Worm (Caenorhabditis elegans) whole organism, L4 larva: ENCODE measurements around the gene F07B10.7.

Source experiments
- D1046.2 ChIP-seq: fragments of 200-800 bp; sonication (Bioruptor generic); IDR thresholded peaks from 2 replicates; pipeline ENCODE4 v1.3.6; 2022; ENCODE audit warnings: missing genetic modification characterization, missing compliant biosample characterization
- aha-1 ChIP-seq: fragments of 150-350 bp; peaks from one replicate; lab custom pipeline; 2014; ENCODE audit warnings: missing biosample characterization, missing genetic modification characterization
- ama-1 ChIP-seq: fragments of 150-350 bp; optimal IDR thresholded peaks from 2 replicates; lab custom pipeline; 2014; ENCODE audit warnings: inconsistent platforms, mixed read lengths
- dmd-9 ChIP-seq: fragments of 200-800 bp; sonication (Bioruptor generic); IDR thresholded peaks from 2 replicates; pipeline ENCODE4 v1.3.6; 2022; ENCODE audit warnings: missing genetic modification reagents, missing genetic modification characterization, missing compliant biosample characterization
- dpl-1 ChIP-seq: fragments of 150-350 bp; optimal IDR thresholded peaks from 2 replicates; lab custom pipeline; 2014; ENCODE audit warnings: missing biosample characterization, missing genetic modification reagents, missing genetic modification characterization
- egl-27 ChIP-seq: sonication (generic microtip); optimal IDR thresholded peaks from 3 replicates; lab custom pipeline; 2017; ENCODE audit warnings: missing biosample characterization, missing genetic modification reagents, missing genetic modification characterization
- hlh-30 ChIP-seq: sonication (generic microtip); optimal IDR thresholded peaks from 2 replicates; lab custom pipeline; 2017; ENCODE audit warnings: antibody characterized with exemption, mild to moderate bottlenecking, missing genetic modification characterization, missing compliant biosample characterization; ENCODE audit not compliant: insufficient read depth
- mxl-2 ChIP-seq: fragments of 200-800 bp; sonication (Bioruptor generic); conservative IDR thresholded peaks from 2 replicates; pipeline ENCODE4 v1.3.6; 2022; ENCODE audit warnings: missing genetic modification reagents, missing genetic modification characterization, missing compliant biosample characterization
- nhr-102 ChIP-seq: sonication (generic microtip); optimal IDR thresholded peaks from 2 replicates; lab custom pipeline; 2016; ENCODE audit warnings: mild to moderate bottlenecking, missing genetic modification characterization, moderate library complexity, missing compliant biosample characterization
- nhr-28 ChIP-seq: fragments of 150-350 bp; optimal IDR thresholded peaks from 2 replicates; lab custom pipeline; 2014; ENCODE audit warnings: missing biosample characterization, missing genetic modification characterization
- pqm-1 ChIP-seq: sonication (generic microtip); optimal IDR thresholded peaks from 2 replicates; lab custom pipeline; 2017; ENCODE audit warnings: missing biosample characterization, missing genetic modification characterization
- tra-1 ChIP-seq: fragments of 200-800 bp; sonication (Bioruptor generic); IDR thresholded peaks from 2 replicates; pipeline ENCODE4 v1.3.6; 2022; ENCODE audit warnings: missing genetic modification reagents, missing genetic modification characterization, missing compliant biosample characterization

DNA sequence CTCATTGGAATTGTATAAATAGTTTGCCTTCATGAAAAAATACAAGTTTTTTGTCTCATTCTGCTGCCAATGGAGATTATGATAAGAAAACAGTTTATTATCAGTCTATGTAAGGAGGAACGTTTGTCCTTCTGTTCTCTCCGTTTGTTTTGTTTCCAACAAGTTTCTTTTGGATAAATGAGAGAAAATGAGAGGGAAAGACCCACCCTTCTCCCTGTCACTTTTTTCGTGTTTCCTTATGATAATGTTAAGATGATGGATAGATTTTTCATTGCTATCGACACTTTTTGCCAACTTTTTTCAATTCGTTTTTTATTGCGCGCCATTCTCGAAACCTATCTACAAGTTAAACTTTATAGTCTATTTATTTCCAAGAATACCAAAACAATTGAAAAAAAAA lies 29.3 kb downstream of the F07B10.7 start:
- TF ChIP-seq dpl-1 (GFP tag; lab: Kevin White, UChicago) (no peak), D1046.2 (GFP tag; lab: Robert Waterston, UW) (no peak), egl-27 (tag; lab: Kevin White, UChicago) (no peak), nhr-102 (tag; lab: Kevin White, UChicago) (no peak), ama-1 (lab: Kevin White, UChicago) (no peak), mxl-2 (GFP tag; lab: Robert Waterston, UW) (no peak), pqm-1 (no peak), aha-1 (tag; lab: Kevin White, UChicago) (no peak), dmd-9 (no peak), nhr-28 (tag; lab: Kevin White, UChicago) (peak; percentile 39), tra-1 (no peak), hlh-30 (tag; lab: Kevin White, UChicago) (no peak)
